Fruit fly (Drosophila melanogaster): Measurements from ENCODE around the gene ATPsynGL.

ATPsynGL gene

DNA sequence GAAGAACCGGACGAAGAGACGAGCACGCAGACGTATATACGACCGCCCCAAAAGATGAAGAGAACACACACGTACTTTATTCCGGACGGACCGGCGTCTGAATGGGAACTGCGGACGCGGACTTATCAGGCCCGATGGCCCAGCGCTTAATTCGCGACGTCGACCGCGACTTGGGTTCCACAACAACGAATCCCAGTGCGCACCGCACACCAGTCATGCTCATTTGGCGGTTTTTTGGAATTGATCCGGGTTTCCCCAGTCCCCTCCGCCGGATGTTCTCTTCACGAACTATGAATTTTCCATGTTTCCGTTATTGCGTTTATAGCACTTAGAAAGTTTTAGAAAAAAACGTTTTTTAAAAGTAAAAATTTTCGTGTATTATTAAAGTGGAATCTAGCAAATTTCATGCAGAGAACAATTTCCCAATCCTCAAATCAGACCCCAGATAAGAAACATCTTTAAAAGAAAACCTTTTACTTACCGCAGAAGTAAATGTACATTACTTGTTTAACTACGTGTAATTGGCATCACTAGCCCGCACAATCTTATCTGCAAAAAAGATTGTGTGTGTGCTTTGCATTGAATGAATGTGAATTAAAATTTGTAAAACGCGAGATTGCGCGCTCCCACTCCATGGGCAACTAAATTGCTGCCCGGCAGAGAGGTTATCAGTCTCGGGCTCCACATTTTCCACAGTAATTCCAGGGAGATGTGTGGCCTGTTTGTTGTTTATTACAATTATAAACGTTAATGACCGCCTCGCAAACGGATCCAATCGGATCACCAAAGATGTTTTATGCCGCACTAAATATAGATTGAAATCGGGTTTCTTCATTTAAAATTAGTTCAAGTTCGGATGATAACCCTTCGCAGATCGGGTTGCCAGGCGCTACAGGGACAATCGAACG lies 43.6 kb downstream of the ATPsynGL start, which contains the start of gene CG7149 (continued):
- TF ChIP-seq Usf (GFP tag; optimal IDR thresholded peaks at IDR 0.05) (no peak), D (optimal IDR thresholded peaks at IDR 0.05) (no peak), D (GFP tag; optimal IDR thresholded peaks at IDR 0.05) (no peak), CG6689 (GFP tag; IDR thresholded peaks at IDR 0.05) (no peak), disco-r (GFP tag; optimal IDR thresholded peaks at IDR 0.05) (no peak), CG11723 (GFP tag; optimal IDR thresholded peaks at IDR 0.05) (no peak), ab (GFP tag; optimal IDR thresholded peaks at IDR 0.05) (no peak), odd (GFP tag; optimal IDR thresholded peaks at IDR 0.05) (no peak), zfh1 (GFP tag; IDR thresholded peaks at IDR 0.05) (0 out of 3 replicates have a peak, but pooled peaks have one; percentile 16), CG9727 (GFP tag; optimal IDR thresholded peaks at IDR 0.05) (no peak), CG9876 (GFP tag; optimal IDR thresholded peaks at IDR 0.05) (no peak), Sox100B (GFP tag; optimal IDR thresholded peaks at IDR 0.05) (no peak), ken (GFP tag; IDR thresholded peaks at IDR 0.05) (peak; percentile 42; the same call in 1 of the 3 replicates), Atf6 (GFP tag; IDR thresholded peaks at IDR 0.05) (peak; percentile 52), Fer3 (tag; optimal IDR thresholded peaks at IDR 0.05) (no peak), ara (GFP tag; IDR thresholded peaks at IDR 0.05) (no peak; the same call in 1 of the 2 replicates), CG31224 (GFP tag; IDR thresholded peaks at IDR 0.05) (no peak), Awh (GFP tag; IDR thresholded peaks at IDR 0.05) (0 out of 2 replicates have a peak, but pooled peaks have one; percentile 4), trh (GFP tag; optimal IDR thresholded peaks at IDR 0.05) (no peak), CG4282 (GFP tag; optimal IDR thresholded peaks at IDR 0.05) (no peak), Ada2b (GFP tag; IDR thresholded peaks at IDR 0.05) (no peak), CG7556 (GFP tag; optimal IDR thresholded peaks at IDR 0.05) (peak; percentile 33), BtbVII (GFP tag; optimal IDR thresholded peaks at IDR 0.05) (peak; percentile 35), CG13775 (GFP tag; optimal IDR thresholded peaks at IDR 0.05) (no peak), tgo (GFP tag; IDR thresholded peaks at IDR 0.05) (peak; percentile 13; the same call in 1 of the 3 replicates), Med (GFP tag) (peak; percentile 83), Sox102F (GFP tag; optimal IDR thresholded peaks at IDR 0.05) (peak; percentile 7), Spps (tag; optimal IDR thresholded peaks at IDR 0.05) (no peak), CTCF (GFP tag; optimal IDR thresholded peaks at IDR 0.05) (no peak), sr (GFP tag; IDR thresholded peaks at IDR 0.05) (no peak), Deaf1 (tag; optimal IDR thresholded peaks at IDR 0.05) (peak; percentile 88), CG12659 (GFP tag; optimal IDR thresholded peaks at IDR 0.05) (peak; percentile 18), Dbx (GFP tag; IDR thresholded peaks at IDR 0.05) (0 out of 3 replicates have a peak, but pooled peaks have one; percentile 32), mirr (GFP tag; optimal IDR thresholded peaks at IDR 0.05) (peak; percentile 96), zfh2 (GFP tag; optimal IDR thresholded peaks at IDR 0.05) (no peak), CG8290 (GFP tag; optimal IDR thresholded peaks at IDR 0.05) (no peak), CG8290 (tag; optimal IDR thresholded peaks at IDR 0.05) (peak in 1 of 2 experiments; percentile 68), salm (tag; optimal IDR thresholded peaks at IDR 0.05) (no peak), tna (GFP tag; IDR thresholded peaks at IDR 0.05; ENCODE audit: partially characterized antibody) (no peak), CG31388 (GFP tag; optimal IDR thresholded peaks at IDR 0.05) (no peak), Kr (GFP tag; optimal IDR thresholded peaks at IDR 0.05) (no peak), vfl (GFP tag; optimal IDR thresholded peaks at IDR 0.05) (no peak), tup (GFP tag; optimal IDR thresholded peaks at IDR 0.05) (no peak), Sry-β (GFP tag; optimal IDR thresholded peaks at IDR 0.05) (peak; percentile 87), CG15514 (GFP tag; optimal IDR thresholded peaks at IDR 0.05) (peak; percentile 28), p53 (GFP tag; optimal IDR thresholded peaks at IDR 0.05) (no peak), Dref (GFP tag; IDR thresholded peaks at IDR 0.05) (no peak), CG9609 (GFP tag; optimal IDR thresholded peaks at IDR 0.05) (no peak), CG18764 (GFP tag; optimal IDR thresholded peaks at IDR 0.05) (no peak), CG1233 (GFP tag; optimal IDR thresholded peaks at IDR 0.05) (no peak), CG32767 (GFP tag; IDR thresholded peaks at IDR 0.05) (no peak)

Measured in whole organism, embryonic.